Worm (Caenorhabditis elegans): Measurements from ENCODE around the gene Y37D8A.6.

ce11 chrIII:12851034-12851433 lies 19.1 kb downstream of the Y37D8A.6 start:
- no peak for TF ChIP-seq nhr-12 (tag; optimal IDR thresholded peaks at IDR 0.05)
- peak; percentile 61 for TF ChIP-seq nhr-237 (tag; optimal IDR thresholded peaks at IDR 0.05)
- TF ChIP-seq unc-39 (tag; optimal IDR thresholded peaks at IDR 0.05): no peak
- no peak for TF ChIP-seq sem-2 (GFP tag; optimal IDR thresholded peaks at IDR 0.05)
- no peak for TF ChIP-seq ham-2 (GFP tag; optimal IDR thresholded peaks at IDR 0.05)
- peak; percentile 34 for TF ChIP-seq blmp-1 (tag; optimal IDR thresholded peaks at IDR 0.05)
- no peak for TF ChIP-seq nhr-2 (tag; optimal IDR thresholded peaks at IDR 0.05)
- TF ChIP-seq unc-62 (GFP tag; optimal IDR thresholded peaks at IDR 0.05): peak; percentile 36
